Worm (Caenorhabditis elegans) whole organism, L4 larva: ENCODE results near the gene clpp-1.

ENCODE experiments used
- F37D6.2 ChIP-seq: sonication (generic microtip); optimal IDR thresholded peaks from 2 replicates; lab custom pipeline; 2016; ENCODE audit warnings: mild to moderate bottlenecking, missing genetic modification characterization, missing compliant biosample characterization
- F44E2.7 ChIP-seq: fragments of 200-800 bp; sonication (Bioruptor generic); IDR thresholded peaks from 2 replicates; pipeline ENCODE4 v2.1.2; 2022; ENCODE audit warnings: missing genetic modification characterization, missing compliant biosample characterization
- Y48G9A.11 ChIP-seq: fragments of 200-800 bp; sonication (Bioruptor generic); IDR thresholded peaks from 2 replicates; pipeline ENCODE4 v1.3.6; 2022; ENCODE audit warnings: missing genetic modification reagents, missing genetic modification characterization, missing compliant biosample characterization
- Y5F2A.4 ChIP-seq: fragments of 200-800 bp; sonication (Bioruptor generic); optimal IDR thresholded peaks from 2 replicates; lab custom pipeline; 2018; ENCODE audit warnings: mild to moderate bottlenecking, missing genetic modification characterization, missing compliant biosample characterization
- ZK337.2 ChIP-seq: fragments of 200-800 bp; sonication (Bioruptor generic); IDR thresholded peaks from 2 replicates; pipeline ENCODE4 v1.3.6; 2022; ENCODE audit warnings: missing genetic modification reagents, missing genetic modification characterization, missing compliant biosample characterization
- ZK546.5 ChIP-seq, 2 experiments: sonication (generic microtip); optimal IDR thresholded peaks; 2 replicates each; lab custom pipeline; 2017; ENCODE audit warnings: missing biosample characterization in 2 of 2, missing genetic modification characterization in 2 of 2
- aha-1 ChIP-seq: fragments of 150-350 bp; peaks from one replicate; lab custom pipeline; 2014; ENCODE audit warnings: missing biosample characterization, missing genetic modification characterization
- ama-1 ChIP-seq: fragments of 150-350 bp; optimal IDR thresholded peaks from 2 replicates; lab custom pipeline; 2014; ENCODE audit warnings: inconsistent platforms, mixed read lengths
- arid-1 ChIP-seq: fragments of 200-800 bp; sonication (Bioruptor generic); conservative IDR thresholded peaks from 2 replicates; pipeline ENCODE4 v1.3.6; 2022; ENCODE audit warnings: missing genetic modification reagents, missing genetic modification characterization, missing compliant biosample characterization
- ceh-20 ChIP-seq: fragments of 200-800 bp; sonication (Bioruptor generic); IDR thresholded peaks from 2 replicates; pipeline ENCODE4 v1.3.6; 2022; ENCODE audit warnings: missing genetic modification reagents, missing genetic modification characterization, missing compliant biosample characterization
- ceh-28 ChIP-seq: fragments of 150-350 bp; optimal IDR thresholded peaks from 2 replicates; lab custom pipeline; 2014; ENCODE audit warnings: missing biosample characterization, missing genetic modification reagents, missing genetic modification characterization
- ceh-32 ChIP-seq: sonication (generic microtip); optimal IDR thresholded peaks from 2 replicates; lab custom pipeline; 2016; ENCODE audit warnings: mild to moderate bottlenecking, missing genetic modification characterization, missing compliant biosample characterization; ENCODE audit not compliant: poor library complexity
- ceh-62 ChIP-seq: sonication (generic microtip); optimal IDR thresholded peaks from 2 replicates; lab custom pipeline; 2017; ENCODE audit warnings: missing biosample characterization, missing genetic modification characterization
- ces-1 ChIP-seq: fragments of 150-350 bp; sonication (generic microtip); optimal IDR thresholded peaks from 4 replicates; lab custom pipeline; 2014; ENCODE audit warnings: missing biosample characterization, missing genetic modification reagents, missing genetic modification characterization
- cey-2 ChIP-seq: sonication (generic microtip); optimal IDR thresholded peaks from 3 replicates; lab custom pipeline; 2017; ENCODE audit warnings: missing genetic modification characterization, mild to moderate bottlenecking, missing compliant biosample characterization, antibody characterized with exemption, borderline replicate concordance; ENCODE audit not compliant: insufficient read depth
- ctbp-1 ChIP-seq: fragments of 200-800 bp; sonication (Bioruptor generic); IDR thresholded peaks from 2 replicates; pipeline ENCODE4 v1.3.6; 2022; ENCODE audit warnings: missing genetic modification reagents, missing genetic modification characterization, missing compliant biosample characterization
- daf-12 ChIP-seq: fragments of 150-350 bp; optimal IDR thresholded peaks from 2 replicates; lab custom pipeline; 2014; ENCODE audit warnings: missing biosample characterization, missing genetic modification reagents, missing genetic modification characterization
- daf-16 ChIP-seq, 3 experiments: sonication (generic microtip); optimal IDR thresholded peaks; 2 replicates each; lab custom pipeline; 2016 to 2017; ENCODE audit warnings: missing genetic modification characterization in 3 of 3, missing genetic modification reagents in 3 of 3, mild to moderate bottlenecking in 2 of 3, missing compliant biosample characterization in 2 of 3, missing biosample characterization in 1 of 3, moderate library complexity in 1 of 3
- daf-8 ChIP-seq: fragments of 200-800 bp; sonication (Bioruptor generic); IDR thresholded peaks from 2 replicates; pipeline ENCODE4 v1.3.6; 2022; ENCODE audit warnings: missing genetic modification characterization, missing compliant biosample characterization
- dmd-8 ChIP-seq: fragments of 200-800 bp; sonication (Bioruptor generic); IDR thresholded peaks from 2 replicates; pipeline ENCODE4 v1.3.6; 2022; ENCODE audit warnings: missing genetic modification characterization, missing compliant biosample characterization
- dpl-1 ChIP-seq: fragments of 150-350 bp; optimal IDR thresholded peaks from 2 replicates; lab custom pipeline; 2014; ENCODE audit warnings: missing biosample characterization, missing genetic modification reagents, missing genetic modification characterization
- dve-1 ChIP-seq: sonication (generic microtip); optimal IDR thresholded peaks from 2 replicates; lab custom pipeline; 2017; ENCODE audit warnings: antibody characterized with exemption, mild to moderate bottlenecking, missing genetic modification characterization, missing compliant biosample characterization; ENCODE audit not compliant: insufficient read depth
- hlh-11 ChIP-seq: fragments of 200-800 bp; sonication (Bioruptor generic); optimal IDR thresholded peaks from 2 replicates; lab custom pipeline; 2018; ENCODE audit warnings: mild to moderate bottlenecking, missing genetic modification characterization, missing compliant biosample characterization
- lin-1 ChIP-seq: fragments of 200-800 bp; sonication (Bioruptor generic); IDR thresholded peaks from 2 replicates; pipeline ENCODE4 v1.3.6; 2022; ENCODE audit warnings: missing genetic modification reagents, missing genetic modification characterization, missing compliant biosample characterization
- lin-15B ChIP-seq: fragments of 150-350 bp; sonication (generic microtip); optimal IDR thresholded peaks from 3 replicates; lab custom pipeline; 2014; ENCODE audit warnings: missing biosample characterization, missing genetic modification characterization
- lir-3 ChIP-seq: sonication (generic microtip); optimal IDR thresholded peaks from 2 replicates; lab custom pipeline; 2016; ENCODE audit warnings: mild to moderate bottlenecking, missing genetic modification characterization, missing compliant biosample characterization
- lsy-2 ChIP-seq, 2 experiments: fragments of 150-350 bp in 1 of 2; sonication (generic microtip) in 1 of 2; optimal IDR thresholded peaks; 2 replicates each; lab custom pipeline; 2014 to 2017; ENCODE audit warnings: missing biosample characterization in 2 of 2, missing genetic modification characterization in 2 of 2
- mdl-1 ChIP-seq, 2 experiments: fragments of 150-350 bp in 1 of 2; sonication (generic microtip) in 1 of 2; optimal IDR thresholded peaks; 2 replicates each; lab custom pipeline; 2014 to 2017; ENCODE audit warnings: missing biosample characterization in 2 of 2, missing genetic modification characterization in 2 of 2
- mep-1 ChIP-seq: fragments of 150-350 bp; sonication (generic microtip); optimal IDR thresholded peaks from 3 replicates; lab custom pipeline; 2014; ENCODE audit warnings: missing biosample characterization, missing genetic modification characterization
- mes-2 ChIP-seq: sonication (generic microtip); optimal IDR thresholded peaks from 2 replicates; lab custom pipeline; 2016; ENCODE audit warnings: missing genotype, mild to moderate bottlenecking, missing genetic modification characterization, missing compliant biosample characterization; ENCODE audit not compliant: poor library complexity, severe bottlenecking
- nhr-10 ChIP-seq: fragments of 150-350 bp; optimal IDR thresholded peaks from 2 replicates; lab custom pipeline; 2014; ENCODE audit warnings: missing biosample characterization, missing genetic modification characterization
- nhr-11 ChIP-seq: fragments of 150-350 bp; optimal IDR thresholded peaks from 2 replicates; lab custom pipeline; 2014; ENCODE audit warnings: missing biosample characterization, missing genetic modification characterization
- nhr-111 ChIP-seq: fragments of 200-800 bp; sonication (Bioruptor generic); optimal IDR thresholded peaks from 2 replicates; lab custom pipeline; 2018; ENCODE audit warnings: mild to moderate bottlenecking, missing genetic modification characterization, missing compliant biosample characterization
- nhr-237 ChIP-seq: sonication (generic microtip); optimal IDR thresholded peaks from 2 replicates; lab custom pipeline; 2017; ENCODE audit warnings: missing biosample characterization, missing genetic modification characterization
- nhr-25 ChIP-seq: sonication (generic microtip); optimal IDR thresholded peaks from 2 replicates; lab custom pipeline; 2017; ENCODE audit warnings: missing genetic modification characterization, mild to moderate bottlenecking, missing compliant biosample characterization, antibody characterized with exemption, moderate library complexity, borderline replicate concordance; ENCODE audit not compliant: insufficient read depth
- nhr-42 ChIP-seq: fragments of 200-800 bp; sonication (Bioruptor generic); IDR thresholded peaks from 2 replicates; pipeline ENCODE4 v1.3.6; 2022; ENCODE audit warnings: missing genetic modification characterization, missing compliant biosample characterization
- nhr-48 ChIP-seq: sonication (generic microtip); optimal IDR thresholded peaks from 2 replicates; lab custom pipeline; 2016; ENCODE audit warnings: mild to moderate bottlenecking, missing genetic modification characterization, missing compliant biosample characterization
- nhr-76 ChIP-seq: fragments of 150-350 bp; optimal IDR thresholded peaks from 2 replicates; lab custom pipeline; 2014; ENCODE audit warnings: missing biosample characterization, missing genetic modification characterization
- pha-4 ChIP-seq, 2 experiments: fragments of 150-350 bp in 1 of 2; fragments of 200-800 bp in 1 of 2; sonication (Bioruptor generic) in 1 of 2; IDR thresholded peaks in 1 of 2; optimal IDR thresholded peaks in 1 of 2; 2 replicates each; pipeline versions ENCODE4 v1.3.6 to Lab custom; 2014 to 2022; ENCODE audit warnings: missing genetic modification characterization in 2 of 2, missing genetic modification reagents in 2 of 2, missing biosample characterization in 1 of 2, missing compliant biosample characterization in 1 of 2
- saeg-2 ChIP-seq: fragments of 200-800 bp; sonication (Bioruptor generic); IDR thresholded peaks from 2 replicates; pipeline ENCODE4 v1.3.6; 2022; ENCODE audit warnings: missing genetic modification reagents, missing genetic modification characterization, missing compliant biosample characterization
- set-16 ChIP-seq: fragments of 200-800 bp; sonication (Bioruptor generic); IDR thresholded peaks from 2 replicates; pipeline ENCODE4 v1.3.6; 2022; ENCODE audit warnings: missing genetic modification reagents, missing genetic modification characterization, missing compliant biosample characterization
- skn-1 ChIP-seq: fragments of 150-350 bp; optimal IDR thresholded peaks from 2 replicates; lab custom pipeline; 2014; ENCODE audit warnings: missing biosample characterization, missing genetic modification characterization
- spr-1 ChIP-seq: sonication (generic microtip); optimal IDR thresholded peaks from 2 replicates; lab custom pipeline; 2016; ENCODE audit warnings: mild to moderate bottlenecking, missing genetic modification characterization, missing compliant biosample characterization
- unc-130 ChIP-seq: sonication (generic microtip); optimal IDR thresholded peaks from 2 replicates; lab custom pipeline; 2016; ENCODE audit warnings: missing genetic modification reagents, missing genetic modification characterization, missing compliant biosample characterization
- unc-39 ChIP-seq: sonication (generic microtip); optimal IDR thresholded peaks from 2 replicates; lab custom pipeline; 2017; ENCODE audit warnings: missing biosample characterization, missing genetic modification characterization
- unc-62 ChIP-seq, 3 experiments: fragments of 150-350 bp in 1 of 3; sonication (generic microtip); optimal IDR thresholded peaks in 2 of 3; peaks in 1 of 3; 1 replicate in 1 of 3; 2 replicates in 2 of 3; lab custom pipeline; 2014 to 2017; ENCODE audit warnings: missing biosample characterization in 3 of 3, missing genetic modification characterization in 3 of 3, missing genetic modification reagents in 3 of 3, missing genotype in 1 of 3
- zag-1 ChIP-seq: fragments of 150-350 bp; optimal IDR thresholded peaks from 2 replicates; lab custom pipeline; 2014; ENCODE audit warnings: missing biosample characterization, missing genetic modification characterization
- zip-11 ChIP-seq: fragments of 200-800 bp; sonication (Bioruptor generic); IDR thresholded peaks from 2 replicates; pipeline ENCODE4 v1.3.6; 2022; ENCODE audit warnings: missing genetic modification characterization, missing compliant biosample characterization
- zip-2 ChIP-seq: fragments of 150-350 bp; optimal IDR thresholded peaks from 2 replicates; lab custom pipeline; 2014; ENCODE audit warnings: missing biosample characterization, missing genetic modification characterization

The clpp-1 gene

DNA sequence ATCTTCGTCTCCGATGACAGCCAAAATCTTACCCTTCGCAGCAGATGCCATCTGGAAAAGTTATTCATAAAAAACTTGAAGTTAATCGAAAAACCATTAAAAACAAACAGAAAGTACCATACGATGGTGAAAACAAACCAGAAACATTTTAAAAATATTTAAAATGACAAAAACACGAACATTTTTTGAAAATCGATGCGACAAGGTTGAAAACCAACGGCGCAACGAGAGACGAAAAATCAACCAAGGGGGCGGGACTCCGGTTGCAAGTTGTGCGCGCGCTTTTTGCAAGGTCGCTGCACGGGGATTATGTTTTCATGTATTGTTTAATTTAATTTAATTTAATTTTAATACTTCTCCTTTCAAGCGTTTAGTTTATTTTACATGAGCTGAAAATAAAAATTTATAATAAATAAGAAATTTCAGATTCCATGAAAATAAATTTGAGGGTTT is 1.0 kb upstream of the clpp-1 start, which contains the start of gene vha-9 (continued):
- peak; percentile 63 for TF ChIP-seq ama-1 (lab: Kevin White, UChicago)
- TF ChIP-seq nhr-11 (tag; lab: Kevin White, UChicago): no peak
- peak in 1 of 2 experiments; percentile 2 for TF ChIP-seq mdl-1 (tag; optimal IDR thresholded peaks at IDR 0.05; lab: Kevin White, UChicago)
- 0 out of 2 replicates have a peak, but pooled peaks have one; percentile 35 for TF ChIP-seq arid-1 (GFP tag; lab: Robert Waterston, UW)
- no peak for TF ChIP-seq zip-11
- TF ChIP-seq nhr-237 (tag; lab: Kevin White, UChicago): no peak
- TF ChIP-seq ctbp-1 (GFP tag; lab: Robert Waterston, UW): no peak
- TF ChIP-seq Y48G9A.11 (GFP tag; lab: Robert Waterston, UW): no peak
- no peak for TF ChIP-seq F37D6.2 (tag; lab: Kevin White, UChicago)
- no peak for TF ChIP-seq saeg-2 (GFP tag; lab: Robert Waterston, UW)
- no peak for TF ChIP-seq nhr-25 (tag; lab: Kevin White, UChicago)
- TF ChIP-seq Y5F2A.4 (GFP tag; lab: Kevin White, UChicago): no peak
- no peak for TF ChIP-seq nhr-48 (tag; lab: Kevin White, UChicago)
- no peak for TF ChIP-seq zip-2 (tag; lab: Kevin White, UChicago)
- no peak for TF ChIP-seq ceh-32 (tag; lab: Kevin White, UChicago)
- no peak for TF ChIP-seq ces-1
- no peak for TF ChIP-seq skn-1
- TF ChIP-seq pha-4 (GFP tag; IDR thresholded peaks at IDR 0.05; lab: Robert Waterston, UW): 0 out of 2 replicates have a peak, but pooled peaks have one; percentile 46
- no peak for TF ChIP-seq pha-4 (tag; optimal IDR thresholded peaks at IDR 0.05; lab: Kevin White, UChicago)
- no peak for TF ChIP-seq nhr-76 (tag; lab: Kevin White, UChicago)
- TF ChIP-seq nhr-111 (GFP tag; lab: Kevin White, UChicago): no peak
- no peak for TF ChIP-seq set-16 (GFP tag; lab: Robert Waterston, UW)
- no peak for TF ChIP-seq zag-1 (tag; lab: Kevin White, UChicago)
- TF ChIP-seq lsy-2 (tag; optimal IDR thresholded peaks at IDR 0.05; lab: Kevin White, UChicago): peak in 1 of 2 experiments; percentile 37
- TF ChIP-seq ceh-28: no peak
- peak; percentile 75 for TF ChIP-seq dve-1 (tag; lab: Kevin White, UChicago)
- TF ChIP-seq lin-1 (GFP tag; lab: Robert Waterston, UW): no peak
- peak; percentile 89 for TF ChIP-seq mes-2
- no peak for TF ChIP-seq cey-2 (tag; lab: Kevin White, UChicago)
- peak; percentile 78 for TF ChIP-seq dpl-1 (GFP tag; lab: Kevin White, UChicago)
- no peak for TF ChIP-seq daf-8 (GFP tag; lab: Robert Waterston, UW)
- TF ChIP-seq aha-1: no peak
- no peak for TF ChIP-seq ceh-20
- TF ChIP-seq ceh-62 (tag; lab: Kevin White, UChicago): no peak
- TF ChIP-seq nhr-42 (GFP tag; lab: Robert Waterston, UW): peak; percentile 56; the same call in 1 of the 2 replicates
- no peak for TF ChIP-seq nhr-10
- TF ChIP-seq ZK546.5 (tag; optimal IDR thresholded peaks at IDR 0.05; lab: Kevin White, UChicago): no peak
- TF ChIP-seq hlh-11: peak; percentile 62
- no peak for TF ChIP-seq lir-3 (tag; lab: Kevin White, UChicago)
- TF ChIP-seq dmd-8 (GFP tag; lab: Robert Waterston, UW): no peak
- TF ChIP-seq spr-1 (tag; lab: Kevin White, UChicago): no peak
- no peak for TF ChIP-seq lin-15B (tag; lab: Kevin White, UChicago)
- no peak for TF ChIP-seq mep-1 (tag; lab: Kevin White, UChicago)
- TF ChIP-seq daf-16 (GFP tag; optimal IDR thresholded peaks at IDR 0.05; lab: Kevin White, UChicago): no peak
- TF ChIP-seq daf-16 (tag; optimal IDR thresholded peaks at IDR 0.05; lab: Kevin White, UChicago): peak; percentile 56
- no peak for TF ChIP-seq F44E2.7 (GFP tag; lab: Robert Waterston, UW)
- no peak for TF ChIP-seq unc-130
- peak in 1 of 2 experiments; percentile 15 for TF ChIP-seq unc-62 (GFP tag; optimal IDR thresholded peaks at IDR 0.05 in 1 of 2; lab: Kevin White, UChicago)
- no peak for TF ChIP-seq unc-62 (tag; optimal IDR thresholded peaks at IDR 0.05; lab: Kevin White, UChicago)
- TF ChIP-seq unc-39 (tag; lab: Kevin White, UChicago): no peak
- no peak for TF ChIP-seq ZK337.2 (GFP tag; lab: Robert Waterston, UW)
- TF ChIP-seq daf-12 (tag; lab: Kevin White, UChicago): no peak
